Worm (Caenorhabditis elegans) whole organism, early embryonic: ENCODE measurements around the gene R12B2.2.

Source experiments
- aly-1 ChIP-seq: sonication (generic microtip); optimal IDR thresholded peaks from 2 replicates; lab custom pipeline; 2016; ENCODE audit warnings: missing genetic modification characterization, missing compliant biosample characterization
- ama-1 ChIP-seq: fragments of 150-350 bp; optimal IDR thresholded peaks from 2 replicates; lab custom pipeline; 2014
- ceh-13 ChIP-seq: fragments of 200-800 bp; sonication (Bioruptor generic); optimal IDR thresholded peaks from 2 replicates; lab custom pipeline; 2018; ENCODE audit warnings: mild to moderate bottlenecking, missing genetic modification characterization, missing compliant biosample characterization
- ceh-36 ChIP-seq: sonication (generic microtip); optimal IDR thresholded peaks from 2 replicates; lab custom pipeline; 2016; ENCODE audit warnings: missing genetic modification characterization, inconsistent platforms, missing compliant biosample characterization
- hnd-1 ChIP-seq: sonication (generic microtip); optimal IDR thresholded peaks from 2 replicates; lab custom pipeline; 2016; ENCODE audit warnings: missing genetic modification characterization, missing compliant biosample characterization
- pes-1 ChIP-seq: fragments of 200-800 bp; sonication (Bioruptor generic); IDR thresholded peaks from 2 replicates; pipeline ENCODE4 v1.3.6; 2022; ENCODE audit warnings: missing genetic modification reagents, missing genetic modification characterization, missing compliant biosample characterization
- tra-4 ChIP-seq: sonication (generic microtip); optimal IDR thresholded peaks from 2 replicates; lab custom pipeline; 2017; ENCODE audit warnings: missing genetic modification characterization, missing compliant biosample characterization

- TF ChIP-seq pes-1 (GFP tag; lab: Robert Waterston, UW), result no peak
- TF ChIP-seq ama-1 (lab: Kevin White, UChicago), result no peak
- TF ChIP-seq tra-4 (tag; lab: Kevin White, UChicago), result no peak
- TF ChIP-seq aly-1 (tag; lab: Kevin White, UChicago), result no peak
- no peak for TF ChIP-seq ceh-13 (GFP tag; lab: Kevin White, UChicago)
- TF ChIP-seq hnd-1 (tag; lab: Kevin White, UChicago), result no peak
- TF ChIP-seq ceh-36, result no peak
These were observed 48.2 kb upstream of the R12B2.2 start for ce11 chrIII:5758519-5759099.
